Fruit fly (Drosophila melanogaster): ENCODE data around the gene CG7298.

The CG7298 gene

DNA sequence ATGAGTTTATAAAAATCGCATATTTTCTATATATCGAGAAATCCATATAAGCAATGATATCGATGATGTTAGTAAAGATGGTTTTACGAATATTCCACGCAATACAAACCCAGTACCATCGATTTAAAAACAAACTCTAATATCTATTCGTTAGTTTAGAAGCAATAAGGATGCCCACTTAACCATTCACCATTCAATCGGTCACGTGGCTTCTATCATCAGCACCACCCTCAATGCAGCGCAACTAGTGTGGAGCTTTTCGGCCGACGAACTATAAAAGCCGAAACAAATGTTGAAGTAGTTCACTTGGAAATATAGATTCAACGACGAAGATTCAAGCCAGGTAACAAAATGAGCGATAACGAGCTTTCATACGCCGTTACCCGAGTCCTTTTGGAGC is 27.9 kb upstream of the CG7298 start, which contains the start of gene CG13813:
Gene CG13813, plus strand, starts transcription at position 301 of the 400 bp plus-strand sequence.
- TF ChIP-seq achi (GFP tag; optimal IDR thresholded peaks at IDR 0.05) (no peak), Sox14 (GFP tag; optimal IDR thresholded peaks at IDR 0.05) (no peak), fd59A (GFP tag; optimal IDR thresholded peaks at IDR 0.05) (no peak), CG7368 (GFP tag; optimal IDR thresholded peaks at IDR 0.05) (no peak), CG10631 (GFP tag; optimal IDR thresholded peaks at IDR 0.05) (no peak), eg (GFP tag; IDR thresholded peaks at IDR 0.05) (no peak), Hr39 (GFP tag; optimal IDR thresholded peaks at IDR 0.05) (no peak), Hr38 (GFP tag; optimal IDR thresholded peaks at IDR 0.05) (no peak), CG6792 (GFP tag; optimal IDR thresholded peaks at IDR 0.05) (no peak), acj6 (GFP tag; optimal IDR thresholded peaks at IDR 0.05) (no peak), Smox (GFP tag; optimal IDR thresholded peaks at IDR 0.05) (no peak), dac (GFP tag; optimal IDR thresholded peaks at IDR 0.05) (no peak), Eip93F (GFP tag; optimal IDR thresholded peaks at IDR 0.05) (no peak), Sox102F (GFP tag; optimal IDR thresholded peaks at IDR 0.05) (no peak), Gug (GFP tag; IDR thresholded peaks at IDR 0.05) (no peak), CG8119 (GFP tag; IDR thresholded peaks at IDR 0.05) (no peak), spab (GFP tag; optimal IDR thresholded peaks at IDR 0.05) (no peak)

DNA sequence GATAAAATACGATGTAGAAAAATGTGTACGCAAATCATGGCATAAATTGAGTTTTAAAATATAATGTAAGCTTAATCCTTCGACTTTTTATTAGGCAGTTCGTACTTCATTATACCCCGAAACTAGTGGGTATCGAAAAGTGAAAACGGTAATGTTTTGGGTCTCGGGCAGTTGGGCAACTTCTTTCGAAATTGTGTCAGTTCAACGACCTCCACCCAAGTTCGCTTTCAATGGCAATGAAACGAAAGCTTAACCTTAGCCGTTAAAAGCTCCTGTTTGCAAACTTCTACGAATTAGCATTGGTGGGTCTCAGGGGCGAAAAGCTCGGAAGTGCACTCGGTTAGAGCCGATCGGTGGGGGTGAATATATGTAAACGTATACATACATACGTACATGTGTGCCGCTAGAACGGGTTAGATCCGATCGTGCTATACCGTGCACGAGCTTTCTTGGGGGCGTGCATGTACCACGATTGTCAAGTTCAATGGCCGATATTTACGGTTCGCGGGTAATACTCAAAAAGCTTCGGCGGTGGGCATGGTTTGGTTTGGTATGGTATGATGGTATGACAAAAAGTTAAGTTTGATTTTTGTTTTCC is 26.8 kb upstream of the CG7298 start:
- TF ChIP-seq spab (GFP tag; optimal IDR thresholded peaks at IDR 0.05) (no peak), Eip78C (GFP tag) (peak; percentile 74), lz (GFP tag; optimal IDR thresholded peaks at IDR 0.05) (no peak), esn (GFP tag; optimal IDR thresholded peaks at IDR 0.05) (peak; percentile 17), Blimp-1 (GFP tag; optimal IDR thresholded peaks at IDR 0.05) (peak; percentile 87), ss (GFP tag; optimal IDR thresholded peaks at IDR 0.05) (no peak), CG6163 (GFP tag; IDR thresholded peaks at IDR 0.05) (0 out of 3 replicates have a peak, but pooled peaks have one; percentile 17), CG3919 (GFP tag; optimal IDR thresholded peaks at IDR 0.05) (no peak), Eip93F (GFP tag; optimal IDR thresholded peaks at IDR 0.05) (peak; percentile 76)

DNA sequence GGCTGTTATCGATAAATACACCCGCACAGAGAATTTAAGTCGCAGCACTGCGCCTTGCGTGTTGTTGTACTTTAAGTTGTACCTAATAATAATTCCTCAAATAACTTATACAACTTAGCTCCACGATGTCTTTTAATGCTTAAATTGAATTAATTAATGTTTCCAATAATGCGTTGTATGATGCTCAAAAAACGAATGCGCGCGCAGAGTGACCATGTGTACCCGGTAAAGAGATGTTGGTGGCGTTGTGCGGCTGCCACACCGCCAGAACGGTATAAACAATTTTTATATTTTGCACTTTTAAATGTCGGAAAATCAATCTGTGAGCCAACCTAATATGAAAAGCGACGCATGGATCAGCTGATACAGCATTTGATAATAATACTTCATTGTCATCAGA is 22.7 kb upstream of the CG7298 start:
- TF ChIP-seq Met (GFP tag; optimal IDR thresholded peaks at IDR 0.05) = no peak
- TF ChIP-seq Lpt (GFP tag; optimal IDR thresholded peaks at IDR 0.05) = no peak
- no peak for TF ChIP-seq fd59A (GFP tag; optimal IDR thresholded peaks at IDR 0.05)
- TF ChIP-seq lz (GFP tag; optimal IDR thresholded peaks at IDR 0.05) = no peak
- TF ChIP-seq CG31627 (GFP tag; optimal IDR thresholded peaks at IDR 0.05) = no peak
- TF ChIP-seq CG15336 (GFP tag; IDR thresholded peaks at IDR 0.05) = no peak
- TF ChIP-seq salr (GFP tag; optimal IDR thresholded peaks at IDR 0.05) = no peak
- TF ChIP-seq dac (GFP tag; optimal IDR thresholded peaks at IDR 0.05) = no peak
- TF ChIP-seq pdm3 (GFP tag; optimal IDR thresholded peaks at IDR 0.05) = no peak
- TF ChIP-seq CG7368 (GFP tag; optimal IDR thresholded peaks at IDR 0.05) = no peak
- no peak for TF ChIP-seq CG11762 (GFP tag; optimal IDR thresholded peaks at IDR 0.05; ENCODE audit: insufficient read depth)
- TF ChIP-seq net (GFP tag; optimal IDR thresholded peaks at IDR 0.05) = no peak
- no peak for TF ChIP-seq acj6 (GFP tag; optimal IDR thresholded peaks at IDR 0.05)
- no peak for TF ChIP-seq Smox (GFP tag; optimal IDR thresholded peaks at IDR 0.05)
- no peak for TF ChIP-seq CG3919 (GFP tag; optimal IDR thresholded peaks at IDR 0.05)
- TF ChIP-seq CG34406 (GFP tag; optimal IDR thresholded peaks at IDR 0.05) = no peak
- TF ChIP-seq svp (GFP tag) = no peak
- no peak for TF ChIP-seq CG8119 (GFP tag; IDR thresholded peaks at IDR 0.05)

DNA sequence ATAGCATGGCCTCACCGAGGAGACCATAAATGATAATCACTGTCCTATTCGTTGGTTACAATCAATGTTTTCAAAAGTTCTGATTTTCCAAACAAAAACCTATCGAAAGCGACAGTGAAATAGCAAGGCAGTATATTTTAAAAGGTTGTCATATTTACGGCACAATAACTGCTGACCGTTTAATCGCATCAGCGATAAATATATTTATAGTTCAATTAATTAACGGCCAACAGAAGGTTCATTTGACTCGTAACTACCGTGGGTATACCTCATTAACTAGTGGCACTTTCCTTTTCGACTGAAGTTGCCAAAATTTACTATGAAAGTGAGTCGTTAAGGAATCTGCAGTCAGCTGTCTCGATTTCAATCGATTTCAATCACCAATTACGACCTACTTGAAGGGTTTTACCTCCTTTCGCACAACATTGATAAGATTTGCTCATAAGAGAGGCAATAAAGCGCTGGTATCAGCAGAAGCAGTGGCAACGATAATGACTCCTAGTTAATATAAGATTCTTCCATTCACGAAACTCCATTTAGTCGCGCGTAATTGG is 20.0 kb upstream of the CG7298 start, which contains the start of gene CG17147:
Gene CG17147, plus strand, starts transcription at position 535 of the 554 bp plus-strand sequence.
- no peak for TF ChIP-seq Sox15 (GFP tag; optimal IDR thresholded peaks at IDR 0.05)
- no peak for TF ChIP-seq vri (GFP tag; optimal IDR thresholded peaks at IDR 0.05)
- no peak for TF ChIP-seq spab (GFP tag; optimal IDR thresholded peaks at IDR 0.05)
- TF ChIP-seq cyc (GFP tag; optimal IDR thresholded peaks at IDR 0.05) = no peak
- no peak for TF ChIP-seq svp (GFP tag)
- no peak for TF ChIP-seq Lpt (GFP tag; optimal IDR thresholded peaks at IDR 0.05)
- no peak for TF ChIP-seq fd59A (GFP tag; optimal IDR thresholded peaks at IDR 0.05)
- no peak for TF ChIP-seq fd85E (GFP tag; optimal IDR thresholded peaks at IDR 0.05)

Data from whole organism, prepupa.